Fruit fly (Drosophila melanogaster) whole organism, embryonic: ENCODE data around the gene sage.

Experiments
- Ada2b ChIP-seq: fragments of 200-800 bp; sonication (Bioruptor generic); IDR thresholded peaks from 2 replicates; pipeline ENCODE4 v1.3.6; 2022; ENCODE audit warnings: missing biosample characterization, missing genetic modification characterization
- Aef1 ChIP-seq: fragments of 200-800 bp; sonication (Bioruptor generic); IDR thresholded peaks from 3 replicates; pipeline ENCODE4 v1.3.6; 2022; ENCODE audit warnings: missing biosample characterization, missing genetic modification characterization
- CG10654 ChIP-seq: fragments of 200-800 bp; sonication (Bioruptor generic); optimal IDR thresholded peaks from 2 replicates; lab custom pipeline; 2016; ENCODE audit warnings: missing biosample characterization, missing genetic modification characterization
- CG15011 ChIP-seq: fragments of 200-800 bp; sonication (Bioruptor generic); optimal IDR thresholded peaks from 3 replicates; lab custom pipeline; 2018; ENCODE audit warnings: missing biosample characterization, mild to moderate bottlenecking, missing genetic modification characterization
- CG15479 ChIP-seq: fragments of 200-800 bp; sonication (Bioruptor generic); optimal IDR thresholded peaks from 3 replicates; lab custom pipeline; 2019; ENCODE audit warnings: missing biosample characterization, mild to moderate bottlenecking, missing genetic modification characterization, moderate library complexity
- CG15514 ChIP-seq: fragments of 200-800 bp; sonication (Bioruptor generic); optimal IDR thresholded peaks from 3 replicates; lab custom pipeline; 2017; ENCODE audit warnings: missing biosample characterization, missing genetic modification characterization, mild to moderate bottlenecking, moderate library complexity, missing genetic modification reagents
- CG16863 ChIP-seq: fragments of 200-800 bp; sonication (Bioruptor generic); optimal IDR thresholded peaks from 3 replicates; lab custom pipeline; 2016; ENCODE audit warnings: missing biosample characterization, missing genetic modification characterization
- CG18011 ChIP-seq: fragments of 200-800 bp; sonication (Bioruptor generic); optimal IDR thresholded peaks from 2 replicates; lab custom pipeline; 2017; ENCODE audit warnings: missing biosample characterization, missing genetic modification characterization, mild to moderate bottlenecking, moderate library complexity, missing genotype
- CG31388 ChIP-seq: fragments of 200-800 bp; sonication (Bioruptor generic); optimal IDR thresholded peaks from 2 replicates; lab custom pipeline; 2016; ENCODE audit warnings: missing biosample characterization, missing genetic modification characterization
- CG3847 ChIP-seq: fragments of 200-800 bp; sonication (Bioruptor generic); IDR thresholded peaks from 2 replicates; pipeline ENCODE4 v1.3.6; 2022; ENCODE audit warnings: missing biosample characterization, missing genetic modification characterization
- CG4328 ChIP-seq: fragments of 200-800 bp; sonication (Bioruptor generic); optimal IDR thresholded peaks from 3 replicates; lab custom pipeline; 2017; ENCODE audit warnings: missing biosample characterization, missing genetic modification reagents, missing genetic modification characterization
- CG6765 ChIP-seq: fragments of 200-800 bp; sonication (Bioruptor generic); optimal IDR thresholded peaks from 3 replicates; lab custom pipeline; 2017; ENCODE audit warnings: missing biosample characterization, mild to moderate bottlenecking, missing genetic modification characterization
- Chrac-16 ChIP-seq: fragments of 200-800 bp; sonication (Bioruptor generic); optimal IDR thresholded peaks from 3 replicates; lab custom pipeline; 2016; ENCODE audit warnings: missing biosample characterization, missing genetic modification characterization
- CrebB ChIP-seq: fragments of 200-800 bp; sonication (Bioruptor generic); optimal IDR thresholded peaks from 3 replicates; lab custom pipeline; 2018; ENCODE audit warnings: missing biosample characterization, mild to moderate bottlenecking, missing genetic modification characterization
- Dip2 ChIP-seq: fragments of 200-800 bp; sonication (Bioruptor generic); IDR thresholded peaks from 2 replicates; pipeline ENCODE4 v1.3.6; 2022; ENCODE audit warnings: missing biosample characterization, missing genetic modification characterization
- E2f1 ChIP-seq: fragments of 200-800 bp; sonication (Bioruptor generic); IDR thresholded peaks from 2 replicates; pipeline ENCODE4 v1.3.6; 2022; ENCODE audit warnings: missing biosample characterization, missing genetic modification characterization
- Fer1 ChIP-seq: fragments of 200-800 bp; sonication (Bioruptor generic); optimal IDR thresholded peaks from 2 replicates; lab custom pipeline; 2017; ENCODE audit warnings: missing biosample characterization, mild to moderate bottlenecking, missing genetic modification characterization
- HLH54F ChIP-seq: fragments of 200-800 bp; sonication (Bioruptor generic); optimal IDR thresholded peaks from 3 replicates; lab custom pipeline; 2016; ENCODE audit warnings: missing biosample characterization, missing genetic modification characterization
- Hey ChIP-seq: fragments of 200-800 bp; sonication (Bioruptor generic); optimal IDR thresholded peaks from 3 replicates; lab custom pipeline; 2018; ENCODE audit warnings: missing biosample characterization, mild to moderate bottlenecking, missing genetic modification characterization
- MESR4 ChIP-seq: fragments of 200-800 bp; sonication (Bioruptor generic); optimal IDR thresholded peaks from 2 replicates; lab custom pipeline; 2018; ENCODE audit warnings: missing biosample characterization, mild to moderate bottlenecking, missing genetic modification characterization, moderate library complexity
- Mes4 ChIP-seq: fragments of 200-800 bp; sonication (Bioruptor generic); optimal IDR thresholded peaks from 2 replicates; lab custom pipeline; 2016; ENCODE audit warnings: missing biosample characterization, missing genetic modification characterization
- Side ChIP-seq: fragments of 200-800 bp; sonication (Bioruptor generic); optimal IDR thresholded peaks from 2 replicates; lab custom pipeline; 2016; ENCODE audit warnings: missing biosample characterization, missing genetic modification characterization
- Spps ChIP-seq: fragments of 200-800 bp; sonication (Bioruptor generic); optimal IDR thresholded peaks from 2 replicates; lab custom pipeline; 2018; ENCODE audit warnings: missing biosample characterization, mild to moderate bottlenecking, missing genetic modification characterization
- TFAM ChIP-seq: fragments of 200-800 bp; sonication (Bioruptor generic); optimal IDR thresholded peaks from 2 replicates; lab custom pipeline; 2017; ENCODE audit warnings: missing biosample characterization, missing genetic modification characterization, inconsistent platforms
- Tbp ChIP-seq: fragments of >200 bp; optimal IDR thresholded peaks from 2 replicates; lab custom pipeline; 2018; ENCODE audit warnings: missing biosample characterization, missing genetic modification characterization
- Xbp1 ChIP-seq: fragments of 200-800 bp; sonication (Bioruptor generic); optimal IDR thresholded peaks from 3 replicates; lab custom pipeline; 2016; ENCODE audit warnings: missing biosample characterization, mild to moderate bottlenecking, missing genetic modification characterization
- ara ChIP-seq: fragments of 200-800 bp; sonication (Bioruptor generic); IDR thresholded peaks from 2 replicates; pipeline ENCODE4 v1.3.6; 2022; ENCODE audit warnings: missing biosample characterization, missing genetic modification characterization
- bab2 ChIP-seq: fragments of 200-800 bp; sonication (Bioruptor generic); optimal IDR thresholded peaks from 2 replicates; lab custom pipeline; 2016; ENCODE audit warnings: missing biosample characterization, missing genetic modification characterization
- bigmax ChIP-seq: fragments of 200-800 bp; sonication (Bioruptor generic); optimal IDR thresholded peaks from 2 replicates; lab custom pipeline; 2018; ENCODE audit warnings: missing biosample characterization, mild to moderate bottlenecking, missing genetic modification characterization
- br ChIP-seq: fragments of >200 bp; optimal IDR thresholded peaks from 2 replicates; lab custom pipeline; 2017
- da ChIP-seq: fragments of 200-800 bp; sonication (Bioruptor generic); optimal IDR thresholded peaks from 2 replicates; lab custom pipeline; 2016; ENCODE audit warnings: missing biosample characterization, missing genetic modification characterization
- disco-r ChIP-seq: fragments of 200-800 bp; sonication (Bioruptor generic); optimal IDR thresholded peaks from 2 replicates; lab custom pipeline; 2016; ENCODE audit warnings: missing biosample characterization, missing genetic modification characterization
- esg ChIP-seq: fragments of 200-800 bp; sonication (Bioruptor generic); conservative IDR thresholded peaks from 2 replicates; pipeline ENCODE4 v1.3.6; 2022; ENCODE audit warnings: missing biosample characterization, missing genetic modification characterization
- ewg ChIP-seq: fragments of 200-800 bp; sonication (Bioruptor generic); optimal IDR thresholded peaks from 3 replicates; lab custom pipeline; 2017; ENCODE audit warnings: mild to moderate bottlenecking, missing biosample characterization, missing genetic modification reagents, missing genetic modification characterization
- fd96Cb ChIP-seq: fragments of 200-800 bp; sonication (Bioruptor generic); optimal IDR thresholded peaks from 2 replicates; lab custom pipeline; 2018; ENCODE audit warnings: missing biosample characterization, mild to moderate bottlenecking, missing genetic modification characterization, moderate library complexity
- gem ChIP-seq: fragments of 200-800 bp; sonication (Bioruptor generic); optimal IDR thresholded peaks from 2 replicates; lab custom pipeline; 2019; ENCODE audit warnings: missing biosample characterization, mild to moderate bottlenecking, missing genetic modification characterization, moderate library complexity
- ham ChIP-seq: fragments of 200-800 bp; sonication (Bioruptor generic); IDR thresholded peaks from 2 replicates; pipeline ENCODE4 v1.3.6; 2022; ENCODE audit warnings: missing biosample characterization, missing genetic modification characterization
- hbn ChIP-seq: fragments of 200-800 bp; sonication (Bioruptor generic); IDR thresholded peaks from 2 replicates; pipeline ENCODE4 v1.3.6; 2022; ENCODE audit warnings: missing biosample characterization, missing genetic modification characterization; ENCODE audit not compliant: partially characterized antibody
- jumu ChIP-seq: fragments of 200-800 bp; sonication (Bioruptor generic); optimal IDR thresholded peaks from 3 replicates; lab custom pipeline; 2016; ENCODE audit warnings: missing biosample characterization, missing genetic modification characterization
- lov ChIP-seq, 2 experiments: fragments of 200-800 bp in 1 of 2; fragments of >200 bp in 1 of 2; sonication (Bioruptor generic) in 1 of 2; IDR thresholded peaks in 1 of 2; optimal IDR thresholded peaks in 1 of 2; 2 replicates in 1 of 2; 3 replicates in 1 of 2; pipeline versions ENCODE4 v1.3.6 to Lab custom; 2017 to 2022; ENCODE audit warnings: missing biosample characterization in 1 of 2, missing genetic modification characterization in 1 of 2
- nerfin-1 ChIP-seq: fragments of 200-800 bp; sonication (Bioruptor generic); optimal IDR thresholded peaks from 3 replicates; lab custom pipeline; 2019; ENCODE audit warnings: missing biosample characterization, mild to moderate bottlenecking, missing genetic modification characterization, moderate library complexity
- oc ChIP-seq: fragments of 200-800 bp; sonication (Bioruptor generic); optimal IDR thresholded peaks from 2 replicates; lab custom pipeline; 2018; ENCODE audit warnings: missing biosample characterization, mild to moderate bottlenecking, missing genetic modification characterization, moderate library complexity
- odd ChIP-seq: fragments of 200-800 bp; sonication (Bioruptor generic); optimal IDR thresholded peaks from 2 replicates; lab custom pipeline; 2017; ENCODE audit warnings: missing biosample characterization, mild to moderate bottlenecking, missing genetic modification characterization
- pho ChIP-seq: fragments of 200-800 bp; sonication (Bioruptor generic); optimal IDR thresholded peaks from 2 replicates; lab custom pipeline; 2016; ENCODE audit warnings: missing biosample characterization, missing genetic modification characterization
- sens ChIP-seq: fragments of 200-800 bp; sonication (Bioruptor generic); peaks from one replicate; lab custom pipeline; 2016; ENCODE audit warnings: missing biosample characterization, missing genetic modification characterization
- tgo ChIP-seq: fragments of 200-800 bp; sonication (Bioruptor generic); IDR thresholded peaks from 3 replicates; pipeline ENCODE4 v1.3.6; 2022; ENCODE audit warnings: missing biosample characterization, missing genetic modification characterization
- tin ChIP-seq: fragments of 200-800 bp; sonication (Bioruptor generic); optimal IDR thresholded peaks from 3 replicates; lab custom pipeline; 2016; ENCODE audit warnings: missing biosample characterization, missing genetic modification characterization
- tx ChIP-seq: fragments of 200-800 bp; sonication (Bioruptor generic); optimal IDR thresholded peaks from 2 replicates; lab custom pipeline; 2016; ENCODE audit warnings: missing biosample characterization, missing genetic modification characterization
- wek ChIP-seq: fragments of 200-800 bp; sonication (Bioruptor generic); optimal IDR thresholded peaks from 3 replicates; lab custom pipeline; 2018; ENCODE audit warnings: missing biosample characterization, mild to moderate bottlenecking, missing genetic modification characterization, moderate library complexity
- yki ChIP-seq: fragments of >200 bp; optimal IDR thresholded peaks from 3 replicates; lab custom pipeline; 2018

The sage gene

DNA sequence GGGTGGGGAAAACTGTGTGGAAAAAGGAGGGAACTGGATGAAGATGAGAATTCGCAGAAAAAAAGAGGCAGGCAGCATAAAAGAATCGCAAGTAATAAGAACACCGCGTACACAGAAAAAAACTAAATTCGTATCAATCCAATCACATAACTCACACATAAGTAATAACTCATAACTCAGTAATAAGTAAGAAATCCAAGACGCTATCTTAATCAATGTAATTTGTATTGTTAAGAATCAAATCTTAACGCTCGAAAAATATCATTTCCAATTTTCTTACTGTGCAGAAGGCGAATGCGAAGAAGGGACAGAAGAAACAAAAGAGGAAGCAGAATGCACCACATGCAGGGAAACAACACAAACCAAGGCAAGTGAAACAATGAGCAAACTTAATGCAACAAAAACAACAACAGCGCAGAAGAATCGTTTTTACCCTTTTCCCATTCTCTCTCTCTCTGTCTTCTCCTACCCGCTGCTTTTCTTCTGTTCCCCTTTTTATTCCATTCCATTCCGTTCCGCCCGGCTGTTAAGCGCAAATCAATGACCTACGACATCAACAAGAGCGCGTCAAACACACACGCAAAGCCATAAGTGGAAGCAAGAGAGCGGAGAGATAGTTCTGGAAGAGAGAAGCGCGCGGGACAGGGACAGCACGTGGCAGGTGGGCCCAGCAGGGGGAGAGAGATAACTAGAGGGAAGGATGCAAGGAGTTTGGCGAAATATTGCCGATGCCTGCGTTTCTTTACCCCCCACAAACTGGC is 34.7 kb downstream of the sage start (continued):
- peak; percentile 80 for TF ChIP-seq Mes4 (GFP tag; lab: Kevin White, UChicago)
- peak; percentile 65; the same call in 1 of the 2 replicates for TF ChIP-seq Ada2b
- TF ChIP-seq CG31388 = no peak
- peak; percentile 3 for TF ChIP-seq CG15514
- peak; percentile 63 for TF ChIP-seq pho (GFP tag; lab: Kevin White, UChicago)
- TF ChIP-seq MESR4 = no peak
- TF ChIP-seq tx (GFP tag; lab: Kevin White, UChicago) = peak; percentile 82
- TF ChIP-seq CG15479 = peak; percentile 54
- peak; percentile 81 for TF ChIP-seq Chrac-16 (GFP tag; lab: Kevin White, UChicago)
- TF ChIP-seq yki (lab: Kevin White, UChicago) = peak; percentile 59
- TF ChIP-seq ara = peak; percentile 86
- TF ChIP-seq CG18011 (GFP tag; lab: Kevin White, UChicago) = peak; percentile 48
- TF ChIP-seq nerfin-1 (tag; lab: Kevin White, UChicago) = peak; percentile 25
- peak; percentile 39 for TF ChIP-seq odd
- no peak for TF ChIP-seq br (lab: Kevin White, UChicago)
- peak; percentile 26 for TF ChIP-seq oc (tag; lab: Kevin White, UChicago)
- peak; percentile 77 for TF ChIP-seq tin (GFP tag; lab: Kevin White, UChicago)
- TF ChIP-seq wek (GFP tag; lab: Kevin White, UChicago) = no peak
- no peak for TF ChIP-seq bigmax
- peak; percentile 88 for TF ChIP-seq Side
- TF ChIP-seq Xbp1 (GFP tag; lab: Kevin White, UChicago) = peak; percentile 81
- TF ChIP-seq TFAM (GFP tag; lab: Kevin White, UChicago) = peak; percentile 3
- peak; percentile 64 for TF ChIP-seq Spps (tag; lab: Kevin White, UChicago)
- peak; percentile 59 for TF ChIP-seq tgo
- TF ChIP-seq CG16863 (GFP tag; lab: Kevin White, UChicago) = peak; percentile 77
- TF ChIP-seq E2f1 = peak; percentile 69; the same call in 1 of the 2 replicates
- TF ChIP-seq ewg = peak; percentile 56
- TF ChIP-seq lov (optimal IDR thresholded peaks at IDR 0.05; lab: Kevin White, UChicago) = no peak
- 0 out of 3 replicates have a peak, but pooled peaks have one; percentile 46 for TF ChIP-seq lov (GFP tag; IDR thresholded peaks at IDR 0.05; lab: Robert Waterston, UW)
- no peak for TF ChIP-seq ham (GFP tag; lab: Robert Waterston, UW)
- TF ChIP-seq Tbp (GFP tag; lab: Kevin White, UChicago) = no peak
- no peak for TF ChIP-seq CG6765
- no peak for TF ChIP-seq CrebB (tag; lab: Kevin White, UChicago)
- peak; percentile 68 for TF ChIP-seq esg (GFP tag; lab: Robert Waterston, UW)
- peak; percentile 68 for TF ChIP-seq jumu (GFP tag; lab: Kevin White, UChicago)
- no peak for TF ChIP-seq Dip2 (GFP tag; lab: Robert Waterston, UW)
- peak; percentile 99 for TF ChIP-seq sens
- TF ChIP-seq Hey = peak; percentile 6
- peak; percentile 89 for TF ChIP-seq gem (tag; lab: Kevin White, UChicago)
- TF ChIP-seq fd96Cb (tag; lab: Kevin White, UChicago) = peak; percentile 81
- no peak for TF ChIP-seq CG4328 (GFP tag; lab: Kevin White, UChicago)
- TF ChIP-seq da (GFP tag; lab: Kevin White, UChicago) = peak; percentile 12
- TF ChIP-seq Aef1 (GFP tag; lab: Robert Waterston, UW) = peak; percentile 62
- peak; percentile 72 for TF ChIP-seq bab2 (GFP tag; lab: Kevin White, UChicago)
- TF ChIP-seq CG15011 (GFP tag; lab: Kevin White, UChicago) = peak; percentile 64
- TF ChIP-seq CG10654 (GFP tag; lab: Kevin White, UChicago) = peak; percentile 80
- peak; percentile 42 for TF ChIP-seq Fer1 (GFP tag; lab: Kevin White, UChicago)
- 0 out of 2 replicates have a peak, but pooled peaks have one; percentile 33 for TF ChIP-seq CG3847
- TF ChIP-seq HLH54F (GFP tag; lab: Kevin White, UChicago) = peak; percentile 57
- TF ChIP-seq disco-r (GFP tag; lab: Kevin White, UChicago) = no peak
- TF ChIP-seq hbn (GFP tag; lab: Robert Waterston, UW) = no peak
